Worm (Caenorhabditis elegans): Measurements from ENCODE around the gene spe-51.

ce11 chrIV:4686898-4687297, 5.7 kb upstream of the spe-51 start:
- TF ChIP-seq nhr-67 (tag; optimal IDR thresholded peaks at IDR 0.05) (no peak), zag-1 (tag; optimal IDR thresholded peaks at IDR 0.05) (no peak), ZK546.5 (tag; optimal IDR thresholded peaks at IDR 0.05) (no peak), nfya-1 (tag; optimal IDR thresholded peaks at IDR 0.05; ENCODE audit: insufficient read depth) (no peak)
